Worm (Caenorhabditis elegans): Measurements from ENCODE around the gene nhr-129.

DNA sequence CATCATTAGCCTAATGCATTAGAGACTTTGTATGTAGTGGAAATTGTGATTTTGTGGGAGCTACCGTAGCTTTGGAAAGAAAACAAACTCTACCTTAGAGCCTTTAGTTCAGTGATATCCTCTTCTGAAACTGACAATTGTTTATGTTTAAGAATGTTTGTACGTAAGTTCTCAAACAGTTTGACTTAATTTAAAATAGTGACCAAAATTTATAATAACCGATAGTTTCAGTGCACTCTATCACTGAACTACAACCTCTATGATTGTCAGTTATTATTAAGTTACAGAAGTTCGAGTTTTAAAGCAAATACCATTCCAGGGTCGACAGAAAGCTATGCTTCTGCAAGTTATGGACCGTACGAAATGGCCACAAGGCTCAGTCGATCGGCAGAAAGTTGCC is 22.2 kb downstream of the nhr-129 start, which contains the start of gene C50B6.1:
- TF ChIP-seq flt-1 (GFP tag; IDR thresholded peaks at IDR 0.05) (no peak), ama-1 (optimal IDR thresholded peaks at IDR 0.05) (no peak), scrt-1 (GFP tag; IDR thresholded peaks at IDR 0.05) (no peak), tbx-11 (GFP tag; IDR thresholded peaks at IDR 0.05) (no peak), B0310.2 (tag; optimal IDR thresholded peaks at IDR 0.05) (no peak), hmg-4 (GFP tag; optimal IDR thresholded peaks at IDR 0.05) (no peak), pes-1 (GFP tag; IDR thresholded peaks at IDR 0.05) (no peak), ceh-13 (GFP tag; optimal IDR thresholded peaks at IDR 0.05) (no peak), tra-4 (tag; optimal IDR thresholded peaks at IDR 0.05) (no peak)

Data from whole organism, early embryonic.